Worm (Caenorhabditis elegans) whole organism, early embryonic: Measurements from ENCODE around the gene snt-2.

Source experiments
- F13C5.2 ChIP-seq: sonication (generic microtip); optimal IDR thresholded peaks from 2 replicates; lab custom pipeline; 2017; ENCODE audit warnings: mild to moderate bottlenecking, missing genetic modification characterization, inconsistent platforms, missing compliant biosample characterization
- aly-1 ChIP-seq: sonication (generic microtip); optimal IDR thresholded peaks from 2 replicates; lab custom pipeline; 2016; ENCODE audit warnings: missing genetic modification characterization, missing compliant biosample characterization
- ama-1 ChIP-seq: fragments of 150-350 bp; optimal IDR thresholded peaks from 2 replicates; lab custom pipeline; 2014
- ceh-13 ChIP-seq: fragments of 200-800 bp; sonication (Bioruptor generic); optimal IDR thresholded peaks from 2 replicates; lab custom pipeline; 2018; ENCODE audit warnings: mild to moderate bottlenecking, missing genetic modification characterization, missing compliant biosample characterization
- ceh-36 ChIP-seq: sonication (generic microtip); optimal IDR thresholded peaks from 2 replicates; lab custom pipeline; 2016; ENCODE audit warnings: missing genetic modification characterization, inconsistent platforms, missing compliant biosample characterization
- flt-1 ChIP-seq: fragments of 200-800 bp; sonication (Bioruptor generic); IDR thresholded peaks from 2 replicates; pipeline ENCODE4 v1.3.6; 2022; ENCODE audit warnings: missing genetic modification characterization, missing compliant biosample characterization
- hmbx-1 ChIP-seq: sonication (generic microtip); optimal IDR thresholded peaks from 2 replicates; lab custom pipeline; 2016; ENCODE audit warnings: mild to moderate bottlenecking, missing genetic modification characterization, missing compliant biosample characterization
- hnd-1 ChIP-seq: sonication (generic microtip); optimal IDR thresholded peaks from 2 replicates; lab custom pipeline; 2016; ENCODE audit warnings: missing genetic modification characterization, missing compliant biosample characterization
- scrt-1 ChIP-seq: fragments of 200-800 bp; sonication (Bioruptor generic); IDR thresholded peaks from 2 replicates; pipeline ENCODE4 v1.3.6; 2022; ENCODE audit warnings: missing genetic modification characterization, missing compliant biosample characterization
- sea-1 ChIP-seq: fragments of 200-800 bp; sonication (Bioruptor generic); conservative IDR thresholded peaks from 2 replicates; pipeline ENCODE4 v1.3.6; 2022; ENCODE audit warnings: missing genetic modification characterization, missing compliant biosample characterization
- tbx-11 ChIP-seq: fragments of 200-800 bp; sonication (Bioruptor generic); IDR thresholded peaks from 2 replicates; pipeline ENCODE4 v1.3.6; 2022; ENCODE audit warnings: missing genetic modification characterization, missing compliant biosample characterization
- tbx-37 ChIP-seq: fragments of 200-800 bp; sonication (Bioruptor generic); conservative IDR thresholded peaks from 2 replicates; pipeline ENCODE4 v1.3.6; 2022; ENCODE audit warnings: missing genetic modification reagents, missing genetic modification characterization, missing compliant biosample characterization
- tra-4 ChIP-seq: sonication (generic microtip); optimal IDR thresholded peaks from 2 replicates; lab custom pipeline; 2017; ENCODE audit warnings: missing genetic modification characterization, missing compliant biosample characterization

DNA sequence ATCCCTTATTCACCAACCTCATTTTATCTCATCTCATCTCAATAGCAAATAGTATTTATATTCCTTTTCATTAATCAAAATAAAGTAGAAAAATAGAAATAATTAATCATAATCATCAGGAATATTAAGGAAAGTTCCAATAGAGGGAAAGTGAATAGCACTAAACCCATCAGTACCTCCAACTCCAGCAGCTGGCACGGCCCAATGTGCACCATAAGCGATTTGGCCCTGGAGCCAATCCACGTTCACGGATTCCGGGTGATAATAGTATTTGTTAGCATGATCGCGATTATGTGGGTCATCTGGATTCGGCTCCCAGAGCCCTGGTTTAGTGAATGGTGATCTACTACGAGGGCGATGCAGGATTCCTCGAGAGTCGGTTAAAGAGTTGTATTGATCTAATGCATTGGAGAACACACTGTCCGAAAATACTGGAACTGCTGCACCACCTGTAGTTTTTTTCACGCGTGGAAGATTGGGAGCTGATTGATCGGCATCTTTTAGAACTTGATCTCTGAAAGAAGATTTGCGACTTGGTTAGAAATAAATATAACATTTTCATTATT lies 42.3 kb upstream of the snt-2 start:
- TF ChIP-seq ama-1 (lab: Kevin White, UChicago) (peak; percentile 96), tra-4 (tag; lab: Kevin White, UChicago) (peak; percentile 48), aly-1 (tag; lab: Kevin White, UChicago) (no peak), ceh-13 (no peak), hnd-1 (tag; lab: Kevin White, UChicago) (peak; percentile 49), F13C5.2 (tag; lab: Kevin White, UChicago) (peak; percentile 75), flt-1 (peak; percentile 29; the same call in 1 of the 2 replicates), tbx-37 (GFP tag; lab: Robert Waterston, UW) (peak; percentile 34; the same call in 1 of the 2 replicates), sea-1 (GFP tag; lab: Robert Waterston, UW) (peak; percentile 75; the same call in 1 of the 2 replicates), tbx-11 (GFP tag; lab: Robert Waterston, UW) (0 out of 2 replicates have a peak, but pooled peaks have one; percentile 48), scrt-1 (peak; percentile 78; the same call in 1 of the 2 replicates), ceh-36 (tag; lab: Kevin White, UChicago) (peak; percentile 62), hmbx-1 (tag; lab: Kevin White, UChicago) (peak; percentile 39)
